Fruit fly (Drosophila melanogaster) whole organism, wandering third instar larva: ENCODE results near the gene CG42784.

Source experiments
- Abd-B ChIP-seq: fragments of >200 bp; optimal IDR thresholded peaks from 2 replicates; lab custom pipeline; 2017; ENCODE audit warnings: missing biosample characterization, missing genetic modification characterization
- CG32264 ChIP-seq: fragments of 200-800 bp; sonication (Bioruptor generic); optimal IDR thresholded peaks from 2 replicates; lab custom pipeline; 2016; ENCODE audit warnings: missing biosample characterization, missing genetic modification characterization
- CG9705 ChIP-seq: fragments of 200-800 bp; sonication (Bioruptor generic); optimal IDR thresholded peaks from 2 replicates; lab custom pipeline; 2018; ENCODE audit warnings: missing biosample characterization, mild to moderate bottlenecking, missing genetic modification characterization
- CrebA ChIP-seq: fragments of 200-800 bp; sonication (Bioruptor generic); optimal IDR thresholded peaks from 2 replicates; lab custom pipeline; 2016; ENCODE audit warnings: missing biosample characterization, mild to moderate bottlenecking, missing genetic modification characterization, borderline replicate concordance
- Dif ChIP-seq: fragments of 200-275, 200-300 bp; sonication (Bioruptor generic); optimal IDR thresholded peaks from 2 replicates; lab custom pipeline; 2018; ENCODE audit warnings: missing biosample characterization, missing genetic modification characterization; ENCODE audit not compliant: partially characterized antibody
- HLH106 ChIP-seq: fragments of 200-800 bp; optimal IDR thresholded peaks from 3 replicates; lab custom pipeline; 2019; ENCODE audit warnings: missing biosample characterization, mild to moderate bottlenecking, missing genetic modification characterization, moderate library complexity
- Hnf4 ChIP-seq: fragments of 200-800 bp; sonication (Bioruptor generic); optimal IDR thresholded peaks from 2 replicates; lab custom pipeline; 2016; ENCODE audit warnings: missing biosample characterization, mild to moderate bottlenecking, missing genetic modification characterization
- Hr78 ChIP-seq: fragments of >200 bp; optimal IDR thresholded peaks from 2 replicates; lab custom pipeline; 2017; ENCODE audit warnings: missing biosample characterization, missing genetic modification characterization
- Hr83 ChIP-seq: fragments of 200-300 bp; sonication (Bioruptor generic); optimal IDR thresholded peaks from 2 replicates; lab custom pipeline; 2016; ENCODE audit warnings: missing biosample characterization, mild to moderate bottlenecking, missing genetic modification characterization, moderate library complexity; ENCODE audit not compliant: poor library complexity, severe bottlenecking
- Jra ChIP-seq: sonication (Bioruptor generic); optimal IDR thresholded peaks from 2 replicates; lab custom pipeline; 2016; ENCODE audit warnings: missing biosample characterization, missing genetic modification characterization
- Mio ChIP-seq: sonication (Bioruptor generic); optimal IDR thresholded peaks from 2 replicates; lab custom pipeline; 2016; ENCODE audit warnings: missing biosample characterization, missing genetic modification characterization
- Myc ChIP-seq: fragments of >200 bp; optimal IDR thresholded peaks from 2 replicates; lab custom pipeline; 2017
- N ChIP-seq: fragments of >200 bp; optimal IDR thresholded peaks from 2 replicates; lab custom pipeline; 2018; ENCODE audit warnings: missing biosample characterization, missing external identifiers, missing genetic modification characterization
- OdsH ChIP-seq: fragments of 200-800 bp; sonication (Bioruptor generic); optimal IDR thresholded peaks from 2 replicates; lab custom pipeline; 2016; ENCODE audit warnings: missing biosample characterization, mild to moderate bottlenecking, missing genetic modification characterization
- Rel ChIP-seq, 2 experiments: fragments of 200-800 bp; sonication (Bioruptor generic) in 1 of 2; optimal IDR thresholded peaks; 2 replicates in 1 of 2; 3 replicates in 1 of 2; lab custom pipeline; 2016 to 2019; ENCODE audit warnings: mild to moderate bottlenecking in 2 of 2, missing biosample characterization in 2 of 2, missing genetic modification characterization in 2 of 2, moderate library complexity in 1 of 2
- Sp1 ChIP-seq: fragments of 200-800 bp; sonication (Bioruptor generic); optimal IDR thresholded peaks from 3 replicates; lab custom pipeline; 2019; ENCODE audit warnings: missing biosample characterization, mild to moderate bottlenecking, missing genetic modification characterization, moderate library complexity
- Vsx2 ChIP-seq: fragments of 200-300, 225-300 bp; sonication (Bioruptor generic); optimal IDR thresholded peaks from 2 replicates; lab custom pipeline; 2018; ENCODE audit warnings: missing biosample characterization, missing genetic modification characterization; ENCODE audit not compliant: partially characterized antibody
- brk ChIP-seq: fragments of 200-800 bp; sonication (Bioruptor generic); optimal IDR thresholded peaks from 2 replicates; lab custom pipeline; 2016; ENCODE audit warnings: missing biosample characterization, mild to moderate bottlenecking, missing genetic modification characterization
- dmrt93B ChIP-seq: fragments of 200-800 bp; sonication (Bioruptor generic); optimal IDR thresholded peaks from 2 replicates; lab custom pipeline; 2018; ENCODE audit warnings: missing biosample characterization, mild to moderate bottlenecking, missing genetic modification characterization
- ey ChIP-seq: fragments of 200-800 bp; sonication (Bioruptor generic); optimal IDR thresholded peaks from 2 replicates; lab custom pipeline; 2016; ENCODE audit warnings: missing biosample characterization, missing genetic modification characterization
- foxo ChIP-seq, 2 experiments: fragments of 200-800 bp; sonication (Bioruptor generic); optimal IDR thresholded peaks; 2 replicates in 1 of 2; 3 replicates in 1 of 2; lab custom pipeline; 2016 to 2017; ENCODE audit warnings: missing biosample characterization in 2 of 2, missing genetic modification characterization in 2 of 2
- fru ChIP-seq: fragments of 200-800 bp; sonication (Bioruptor generic); optimal IDR thresholded peaks from 3 replicates; lab custom pipeline; 2016; ENCODE audit warnings: missing biosample characterization, mild to moderate bottlenecking, missing genetic modification characterization
- h ChIP-seq: fragments of 200-800 bp; sonication (Bioruptor generic); optimal IDR thresholded peaks from 3 replicates; lab custom pipeline; 2016; ENCODE audit warnings: missing biosample characterization, mild to moderate bottlenecking, missing genetic modification characterization
- lola ChIP-seq: fragments of >200 bp; optimal IDR thresholded peaks from 2 replicates; lab custom pipeline; 2017; ENCODE audit warnings: missing biosample characterization, missing genetic modification characterization
- pan ChIP-seq: fragments of >200 bp; optimal IDR thresholded peaks from 2 replicates; lab custom pipeline; 2017
- psq ChIP-seq: fragments of 200-800 bp; sonication (Bioruptor generic); optimal IDR thresholded peaks from 3 replicates; lab custom pipeline; 2017; ENCODE audit warnings: missing biosample characterization, mild to moderate bottlenecking, missing genetic modification characterization, moderate library complexity
- rgr ChIP-seq: fragments of 200-800 bp; sonication (Bioruptor generic); optimal IDR thresholded peaks from 3 replicates; lab custom pipeline; 2016; ENCODE audit warnings: missing biosample characterization, mild to moderate bottlenecking, missing genetic modification characterization
- sage ChIP-seq: fragments of 200-800 bp; sonication (Bioruptor generic); optimal IDR thresholded peaks from 2 replicates; lab custom pipeline; 2016; ENCODE audit warnings: missing biosample characterization, mild to moderate bottlenecking, missing genetic modification characterization
- sv ChIP-seq: fragments of 200-800 bp; sonication (Bioruptor generic); optimal IDR thresholded peaks from 3 replicates; lab custom pipeline; 2016; ENCODE audit warnings: missing biosample characterization, missing genetic modification characterization
- tai ChIP-seq: sonication (Bioruptor generic); optimal IDR thresholded peaks from 2 replicates; lab custom pipeline; 2016; ENCODE audit warnings: missing biosample characterization, missing genetic modification characterization
- woc ChIP-seq: sonication (Bioruptor generic); optimal IDR thresholded peaks from 2 replicates; lab custom pipeline; 2016; ENCODE audit warnings: missing biosample characterization, mild to moderate bottlenecking, missing genetic modification characterization

Gene CG42784

DNA sequence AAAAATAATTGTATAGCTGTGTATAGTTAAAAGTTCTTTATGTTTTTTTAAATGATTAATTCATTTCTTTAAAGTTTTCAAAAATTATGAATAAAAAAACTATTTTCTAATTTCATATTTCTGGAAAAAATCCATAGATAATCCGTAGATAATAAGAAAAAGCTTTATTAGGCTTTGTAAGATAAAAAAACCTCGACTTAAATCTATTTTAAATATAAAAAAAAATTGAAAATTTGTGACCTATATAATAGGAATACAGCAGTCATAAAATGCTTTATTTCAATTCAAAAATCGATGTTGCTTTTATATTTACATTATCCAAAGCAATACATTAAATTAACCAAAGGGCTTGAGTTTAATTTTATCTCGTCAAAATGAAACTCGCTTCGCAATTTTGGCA lies 3.0 kb upstream of the CG42784 start, which contains the start of gene Flad2:
Flad2 (plus strand) TSS at position 301 of the 400 bp plus-strand sequence.
- no peak for TF ChIP-seq dmrt93B (GFP tag; lab: Kevin White, UChicago)
- no peak for TF ChIP-seq OdsH (GFP tag; lab: Kevin White, UChicago)
- TF ChIP-seq Hnf4 (GFP tag; lab: Kevin White, UChicago) = no peak
- no peak for TF ChIP-seq HLH106 (tag; lab: Kevin White, UChicago)
- no peak for TF ChIP-seq Sp1 (GFP tag; lab: Kevin White, UChicago)
- TF ChIP-seq fru = no peak
- TF ChIP-seq Dif (GFP tag; lab: Kevin White, UChicago) = no peak
- no peak for TF ChIP-seq Mio
- TF ChIP-seq foxo (GFP tag; optimal IDR thresholded peaks at IDR 0.05; lab: Kevin White, UChicago) = no peak

DNA sequence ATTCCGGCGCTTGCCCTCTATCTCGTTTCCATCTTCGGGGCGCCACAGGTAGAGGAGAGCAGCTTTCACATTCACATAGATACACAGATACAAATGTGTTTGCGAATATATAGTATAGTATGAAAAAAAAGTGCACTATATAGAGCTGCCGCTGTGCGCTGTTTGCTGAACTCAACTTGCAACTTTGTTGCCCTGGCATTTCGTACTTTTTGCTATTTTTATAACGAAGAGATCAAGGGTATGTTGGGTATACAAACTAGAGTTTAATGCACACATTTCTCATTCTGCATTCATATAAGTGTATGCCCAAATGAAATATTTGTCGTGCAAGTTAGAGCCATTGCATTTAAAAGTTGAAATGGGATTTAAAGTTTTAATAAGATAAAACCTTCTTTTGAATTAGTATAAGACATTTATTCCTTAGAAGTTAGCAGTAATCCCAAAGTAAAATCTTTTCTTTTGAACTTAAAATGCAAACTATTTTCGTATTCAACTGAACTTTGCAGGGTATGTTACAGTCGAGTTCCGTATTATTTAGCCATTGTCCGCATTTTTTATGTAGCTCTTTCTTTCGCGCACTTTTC lies 15.8 kb downstream of the CG42784 start:
- TF ChIP-seq foxo (GFP tag; optimal IDR thresholded peaks at IDR 0.05; lab: Kevin White, UChicago) = no peak
- no peak for TF ChIP-seq lola (GFP tag; lab: Kevin White, UChicago)
- TF ChIP-seq Sp1 (GFP tag; lab: Kevin White, UChicago) = no peak
- TF ChIP-seq rgr = no peak
- no peak for TF ChIP-seq N (GFP tag; lab: Kevin White, UChicago)
- TF ChIP-seq woc = no peak
- no peak for TF ChIP-seq fru
- no peak for TF ChIP-seq Jra (GFP tag; lab: Kevin White, UChicago)
- no peak for TF ChIP-seq psq
- no peak for TF ChIP-seq CG9705 (GFP tag; lab: Kevin White, UChicago)
- TF ChIP-seq CrebA = no peak
- TF ChIP-seq Abd-B (GFP tag; lab: Kevin White, UChicago) = no peak
- TF ChIP-seq pan (lab: Kevin White, UChicago) = no peak
- TF ChIP-seq Hr78 (GFP tag; lab: Kevin White, UChicago) = no peak
- TF ChIP-seq dmrt93B (GFP tag; lab: Kevin White, UChicago) = no peak
- no peak for TF ChIP-seq sv (GFP tag; lab: Kevin White, UChicago)
- no peak for TF ChIP-seq Dif (GFP tag; lab: Kevin White, UChicago)
- no peak for TF ChIP-seq ey (GFP tag; lab: Kevin White, UChicago)
- no peak for TF ChIP-seq brk
- TF ChIP-seq HLH106 (tag; lab: Kevin White, UChicago) = no peak

DNA sequence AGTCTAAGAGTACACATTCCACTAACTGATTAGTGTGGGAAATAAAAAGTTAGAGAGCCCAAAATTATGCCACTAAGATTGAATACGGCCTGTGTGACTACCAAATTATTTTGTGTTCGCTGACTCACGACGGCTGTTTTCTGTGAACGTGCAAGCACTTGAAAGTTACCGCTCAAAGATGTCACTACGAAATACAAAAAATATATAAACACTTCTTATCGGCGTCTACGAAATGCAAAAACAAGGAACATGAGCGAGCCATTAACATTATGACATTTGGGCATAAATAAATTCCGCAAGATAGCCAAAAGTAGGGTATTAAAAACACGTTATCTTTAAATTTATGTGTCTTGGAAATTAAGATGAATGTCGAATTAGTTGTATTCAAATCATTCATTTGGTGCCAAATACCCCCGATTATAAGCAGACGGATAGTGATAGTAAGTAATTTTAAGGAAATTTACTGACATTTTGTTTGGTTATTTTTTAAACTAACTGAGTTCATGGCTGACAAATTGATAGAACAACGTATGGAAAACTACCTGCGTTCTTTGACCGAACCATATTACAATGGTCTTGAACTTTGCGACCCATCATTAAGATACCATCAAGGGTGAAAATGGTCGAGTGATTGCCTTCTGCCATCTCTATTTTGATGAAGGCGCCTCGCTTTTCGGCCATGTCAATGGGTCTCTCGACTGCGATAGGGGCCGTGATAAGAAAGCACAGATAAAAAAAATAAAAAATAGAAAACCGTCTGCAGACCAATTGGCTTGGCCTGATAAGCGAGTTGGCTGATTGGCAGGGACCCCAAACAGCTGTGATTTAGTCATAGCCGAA lies 19.8 kb downstream of the CG42784 start, which contains the start of gene Tehao:
Tehao (plus strand) TSS at position 828 of the 840 bp plus-strand sequence.
- TF ChIP-seq h (GFP tag; lab: Kevin White, UChicago) (peak; percentile 21), ey (GFP tag; lab: Kevin White, UChicago) (no peak), brk (no peak), OdsH (GFP tag; lab: Kevin White, UChicago) (peak; percentile 7), Hr83 (GFP tag; lab: Kevin White, UChicago) (no peak), fru (peak; percentile 28), CrebA (peak; percentile 52), foxo (GFP tag; optimal IDR thresholded peaks at IDR 0.05; lab: Kevin White, UChicago) (peak in 1 of 2 experiments; percentile 13), psq (no peak)

DNA sequence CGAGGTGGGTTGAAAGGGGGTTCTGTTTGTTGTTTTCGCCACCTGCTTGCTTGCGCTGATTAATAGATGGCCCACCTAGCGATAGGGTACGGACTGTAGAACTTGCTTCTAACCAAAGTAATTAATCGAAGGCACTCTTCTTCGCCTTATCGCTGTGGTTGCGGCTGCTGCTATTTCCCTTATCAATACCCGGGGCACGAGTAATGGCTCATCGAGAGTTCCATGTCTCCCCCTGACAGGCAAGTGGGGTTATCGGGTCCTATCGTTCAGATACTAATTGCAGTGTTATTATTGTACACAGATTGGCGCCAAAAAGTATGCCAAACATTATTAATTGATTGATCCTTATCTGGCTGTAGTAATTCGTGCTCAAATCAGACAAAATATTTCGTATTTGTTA lies 21.6 kb downstream of the CG42784 start:
- TF ChIP-seq pan (lab: Kevin White, UChicago) (no peak), Sp1 (GFP tag; lab: Kevin White, UChicago) (no peak), fru (peak; percentile 44), Dif (GFP tag; lab: Kevin White, UChicago) (no peak), N (GFP tag; lab: Kevin White, UChicago) (no peak), dmrt93B (GFP tag; lab: Kevin White, UChicago) (no peak), CG32264 (GFP tag; lab: Kevin White, UChicago) (no peak), Hr78 (GFP tag; lab: Kevin White, UChicago) (no peak), Vsx2 (GFP tag; lab: Kevin White, UChicago) (no peak), Myc (lab: Kevin White, UChicago) (no peak), woc (no peak), sage (GFP tag; lab: Kevin White, UChicago) (no peak), tai (GFP tag; lab: Kevin White, UChicago) (no peak), Hr83 (GFP tag; lab: Kevin White, UChicago) (peak; percentile 28), h (GFP tag; lab: Kevin White, UChicago) (peak; percentile 82), Rel (GFP tag; optimal IDR thresholded peaks at IDR 0.05; lab: Kevin White, UChicago) (no peak), Rel (tag; optimal IDR thresholded peaks at IDR 0.05; lab: Kevin White, UChicago) (peak; percentile 10)
